Worm (Caenorhabditis elegans): ENCODE measurements around the gene pgp-12.

The pgp-12 gene

DNA sequence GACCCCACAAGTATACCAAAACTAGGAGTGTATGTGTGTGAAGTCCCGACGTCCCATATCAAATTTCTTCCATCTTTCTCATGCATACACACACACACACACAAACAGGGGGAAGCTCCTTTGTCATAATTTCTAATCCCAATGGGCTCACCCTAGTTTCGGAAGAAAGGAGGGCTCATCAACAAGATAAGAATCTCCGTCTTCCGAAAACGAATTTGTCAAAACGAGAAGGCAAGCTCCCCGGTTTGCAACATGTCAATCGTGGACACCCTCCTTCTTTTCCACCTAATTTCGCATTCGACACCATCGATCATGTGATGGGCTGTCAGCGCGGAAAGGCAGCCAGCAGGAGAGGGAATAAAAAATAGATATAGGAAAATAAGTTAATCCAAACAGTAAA lies 41.3 kb upstream of the pgp-12 start (continued):
- no peak for TF ChIP-seq arid-1 (GFP tag; conservative IDR thresholded peaks at IDR 0.05)
- peak; percentile 68 for TF ChIP-seq hlh-30 (tag; optimal IDR thresholded peaks at IDR 0.05; ENCODE audit: insufficient read depth)
- TF ChIP-seq rbr-2 (tag; optimal IDR thresholded peaks at IDR 0.05), result peak; percentile 30
- TF ChIP-seq php-3 (GFP tag; IDR thresholded peaks at IDR 0.05), result no peak
- TF ChIP-seq nhr-10 (tag; optimal IDR thresholded peaks at IDR 0.05), result no peak
- no peak for TF ChIP-seq nhr-41 (GFP tag; IDR thresholded peaks at IDR 0.05)
- peak in 1 of 2 experiments; percentile 44 for TF ChIP-seq lsy-2 (tag; optimal IDR thresholded peaks at IDR 0.05)
- no peak for TF ChIP-seq D1046.2 (GFP tag; IDR thresholded peaks at IDR 0.05)
- 0 out of 2 replicates have a peak, but pooled peaks have one; percentile 25 for TF ChIP-seq vab-7 (GFP tag; IDR thresholded peaks at IDR 0.05)
- TF ChIP-seq ceh-20 (GFP tag; IDR thresholded peaks at IDR 0.05), result peak; percentile 92
- TF ChIP-seq daf-19 (GFP tag; conservative IDR thresholded peaks at IDR 0.05), result no peak
- no peak for TF ChIP-seq F37D6.2 (tag; optimal IDR thresholded peaks at IDR 0.05)
- no peak for TF ChIP-seq Y75B8A.6 (GFP tag; IDR thresholded peaks at IDR 0.05)
- no peak for TF ChIP-seq dmd-8 (GFP tag; IDR thresholded peaks at IDR 0.05)
- peak in 1 of 2 experiments; percentile 97 for TF ChIP-seq unc-62 (GFP tag; optimal IDR thresholded peaks at IDR 0.05 in 1 of 2)
- no peak for TF ChIP-seq unc-62 (tag; optimal IDR thresholded peaks at IDR 0.05)

DNA sequence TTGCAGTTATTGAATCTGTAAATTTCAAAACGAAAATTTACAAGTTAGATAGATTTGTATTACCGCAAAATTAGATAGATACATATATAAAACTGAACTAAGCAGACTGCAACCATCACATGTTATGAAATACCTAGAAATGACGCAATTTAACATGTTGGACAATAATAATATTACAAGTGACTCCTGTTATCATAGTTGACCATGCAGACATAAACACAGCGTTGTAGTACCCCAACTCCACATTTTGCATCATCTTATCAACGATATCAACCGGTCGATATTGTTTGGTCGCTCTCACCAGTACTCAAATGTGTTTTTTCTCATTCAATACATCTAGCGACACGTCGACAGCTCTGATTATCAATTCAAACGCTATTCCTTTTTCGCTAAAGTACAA lies 40.3 kb upstream of the pgp-12 start, which contains the start of gene ugt-50:
Gene ugt-50 (plus strand): TSS at position 268 of the 400 bp plus-strand sequence.
- TF ChIP-seq hlh-11 (tag; optimal IDR thresholded peaks at IDR 0.05) (peak; percentile 78), hlh-30 (tag; optimal IDR thresholded peaks at IDR 0.05; ENCODE audit: insufficient read depth) (peak; percentile 50), cey-2 (tag; optimal IDR thresholded peaks at IDR 0.05; ENCODE audit: borderline replicate concordance, insufficient read depth) (no peak), madf-9 (GFP tag; conservative IDR thresholded peaks at IDR 0.05) (no peak), daf-16 (GFP tag; optimal IDR thresholded peaks at IDR 0.05) (no peak), daf-16 (tag; optimal IDR thresholded peaks at IDR 0.05) (peak; percentile 99), spr-3 (GFP tag; optimal IDR thresholded peaks at IDR 0.05) (no peak), ZK337.2 (GFP tag; IDR thresholded peaks at IDR 0.05) (no peak), Y105C5A.15 (GFP tag; IDR thresholded peaks at IDR 0.05) (no peak), lin-38 (GFP tag; IDR thresholded peaks at IDR 0.05) (no peak), R02D3.7 (tag; optimal IDR thresholded peaks at IDR 0.05) (no peak), mxl-3 (GFP tag; optimal IDR thresholded peaks at IDR 0.05) (no peak), nhr-11 (tag; optimal IDR thresholded peaks at IDR 0.05) (no peak), snpc-4 (tag; optimal IDR thresholded peaks at IDR 0.05) (no peak), php-3 (GFP tag; IDR thresholded peaks at IDR 0.05) (peak; percentile 66), zfp-3 (GFP tag; conservative IDR thresholded peaks at IDR 0.05) (no peak), nhr-237 (tag; optimal IDR thresholded peaks at IDR 0.05) (no peak), hif-1 (tag; optimal IDR thresholded peaks at IDR 0.05) (peak in 1 of 2 experiments; percentile 33), nhr-28 (tag; optimal IDR thresholded peaks at IDR 0.05) (peak; percentile 93), nhr-102 (tag; optimal IDR thresholded peaks at IDR 0.05) (peak; percentile 27), nhr-48 (tag; optimal IDR thresholded peaks at IDR 0.05) (peak; percentile 52), gei-8 (GFP tag; optimal IDR thresholded peaks at IDR 0.05) (no peak), nhr-25 (tag; optimal IDR thresholded peaks at IDR 0.05; ENCODE audit: borderline replicate concordance, insufficient read depth) (no peak), pha-4 (GFP tag; IDR thresholded peaks at IDR 0.05) (no peak), pha-4 (tag; optimal IDR thresholded peaks at IDR 0.05) (no peak), zag-1 (tag; optimal IDR thresholded peaks at IDR 0.05) (no peak), egl-43 (GFP tag; IDR thresholded peaks at IDR 0.05) (no peak), fos-1 (tag; optimal IDR thresholded peaks at IDR 0.05) (no peak), unc-62 (GFP tag; optimal IDR thresholded peaks at IDR 0.05 in 1 of 2) (peak in 1 of 2 experiments; percentile 19), unc-62 (tag; optimal IDR thresholded peaks at IDR 0.05) (no peak), dmd-8 (GFP tag; IDR thresholded peaks at IDR 0.05) (no peak), F10B5.3 (tag; optimal IDR thresholded peaks at IDR 0.05) (no peak), dve-1 (tag; optimal IDR thresholded peaks at IDR 0.05; ENCODE audit: insufficient read depth) (peak; percentile 90), zfp-2 (tag; optimal IDR thresholded peaks at IDR 0.05) (no peak), zip-11 (GFP tag; IDR thresholded peaks at IDR 0.05) (no peak), lim-7 (GFP tag; IDR thresholded peaks at IDR 0.05) (no peak), nhr-10 (tag; optimal IDR thresholded peaks at IDR 0.05) (peak; percentile 10), lir-3 (tag; optimal IDR thresholded peaks at IDR 0.05) (no peak), snpc-1.2 (GFP tag; IDR thresholded peaks at IDR 0.05) (no peak), nhr-77 (tag; optimal IDR thresholded peaks at IDR 0.05) (peak; percentile 28)
